Fruit fly (Drosophila melanogaster): Measurements from ENCODE around the gene I-t.

The I-t gene

dm6 chr3R:11688055-11688454, 15.8 kb upstream of the I-t start, which contains the start of gene CG6834 (continued):
- TF ChIP-seq bbx (GFP tag; IDR thresholded peaks at IDR 0.05; ENCODE audit: partially characterized antibody): no peak
- TF ChIP-seq CG17385 (GFP tag; optimal IDR thresholded peaks at IDR 0.05): no peak
- no peak for TF ChIP-seq pfk (GFP tag; optimal IDR thresholded peaks at IDR 0.05)
- no peak for TF ChIP-seq tin (GFP tag; optimal IDR thresholded peaks at IDR 0.05)
- TF ChIP-seq Nf-YB (GFP tag; optimal IDR thresholded peaks at IDR 0.05): no peak
- no peak for TF ChIP-seq CG5953 (GFP tag; IDR thresholded peaks at IDR 0.05)
- no peak for TF ChIP-seq Ada2b (GFP tag; IDR thresholded peaks at IDR 0.05)
- no peak for TF ChIP-seq CG3407 (GFP tag; optimal IDR thresholded peaks at IDR 0.05)
- no peak for TF ChIP-seq H15 (GFP tag; IDR thresholded peaks at IDR 0.05)
- TF ChIP-seq chif (GFP tag; optimal IDR thresholded peaks at IDR 0.05): no peak
- peak; percentile 66 for TF ChIP-seq salm (tag; optimal IDR thresholded peaks at IDR 0.05)
- peak; percentile 20 for TF ChIP-seq B-H2 (GFP tag; optimal IDR thresholded peaks at IDR 0.05)
- TF ChIP-seq maf-S (GFP tag; optimal IDR thresholded peaks at IDR 0.05): no peak
- TF ChIP-seq CG10565 (GFP tag; optimal IDR thresholded peaks at IDR 0.05): no peak
- TF ChIP-seq ssp (GFP tag; IDR thresholded peaks at IDR 0.05): no peak
- no peak for TF ChIP-seq onecut (GFP tag; IDR thresholded peaks at IDR 0.05)
- TF ChIP-seq CG9876 (GFP tag; optimal IDR thresholded peaks at IDR 0.05): no peak
- TF ChIP-seq CG15011 (GFP tag; optimal IDR thresholded peaks at IDR 0.05): no peak
- no peak for TF ChIP-seq bsh (GFP tag; optimal IDR thresholded peaks at IDR 0.05)
- peak; percentile 76 for TF ChIP-seq mirr (GFP tag; optimal IDR thresholded peaks at IDR 0.05)
- TF ChIP-seq CG34376 (GFP tag; optimal IDR thresholded peaks at IDR 0.05): peak; percentile 74
- no peak for TF ChIP-seq knrl (GFP tag; IDR thresholded peaks at IDR 0.05; ENCODE audit: partially characterized antibody)
- TF ChIP-seq ftz-f1 (GFP tag; optimal IDR thresholded peaks at IDR 0.05): no peak
- TF ChIP-seq Dll (GFP tag; IDR thresholded peaks at IDR 0.05; ENCODE audit: partially characterized antibody): no peak
- TF ChIP-seq CG31441 (GFP tag; IDR thresholded peaks at IDR 0.05): no peak
- TF ChIP-seq Side (GFP tag; optimal IDR thresholded peaks at IDR 0.05): no peak
- no peak for TF ChIP-seq CG2712 (tag; optimal IDR thresholded peaks at IDR 0.05)
- TF ChIP-seq emc (GFP tag; optimal IDR thresholded peaks at IDR 0.05): no peak
- TF ChIP-seq CG1832 (GFP tag; optimal IDR thresholded peaks at IDR 0.05): no peak
- no peak for TF ChIP-seq Kr (GFP tag; optimal IDR thresholded peaks at IDR 0.05)
- TF ChIP-seq CG8359 (GFP tag; optimal IDR thresholded peaks at IDR 0.05; ENCODE audit: borderline replicate concordance): no peak
- TF ChIP-seq Asciz (GFP tag; optimal IDR thresholded peaks at IDR 0.05): no peak
- no peak for TF ChIP-seq stwl (tag; optimal IDR thresholded peaks at IDR 0.05)
- TF ChIP-seq CG4282 (GFP tag; optimal IDR thresholded peaks at IDR 0.05): no peak
- TF ChIP-seq odd (GFP tag; optimal IDR thresholded peaks at IDR 0.05): peak; percentile 54
- no peak for TF ChIP-seq CG8478 (optimal IDR thresholded peaks at IDR 0.05)
- TF ChIP-seq CG32532 (GFP tag; IDR thresholded peaks at IDR 0.05): no peak
- TF ChIP-seq D19A (tag; optimal IDR thresholded peaks at IDR 0.05): no peak
- no peak for TF ChIP-seq CG14441 (GFP tag; IDR thresholded peaks at IDR 0.05)
- TF ChIP-seq CG6689 (GFP tag; IDR thresholded peaks at IDR 0.05): no peak
- no peak for TF ChIP-seq Neu2 (GFP tag; optimal IDR thresholded peaks at IDR 0.05; ENCODE audit: borderline replicate concordance)
- no peak for TF ChIP-seq CG4730 (GFP tag; IDR thresholded peaks at IDR 0.05)
- TF ChIP-seq Hsf (GFP tag; optimal IDR thresholded peaks at IDR 0.05): no peak
- TF ChIP-seq HmgD (GFP tag; optimal IDR thresholded peaks at IDR 0.05): no peak
- TF ChIP-seq Poxn (GFP tag; IDR thresholded peaks at IDR 0.05): no peak
- no peak for TF ChIP-seq Drgx (GFP tag; IDR thresholded peaks at IDR 0.05)
- TF ChIP-seq Dref (GFP tag; IDR thresholded peaks at IDR 0.05): no peak
- no peak for TF ChIP-seq gcm (GFP tag; optimal IDR thresholded peaks at IDR 0.05)
- TF ChIP-seq CG3847 (GFP tag; IDR thresholded peaks at IDR 0.05): no peak
- no peak for TF ChIP-seq CG17802 (tag; optimal IDR thresholded peaks at IDR 0.05)
- no peak for TF ChIP-seq CG15514 (GFP tag; optimal IDR thresholded peaks at IDR 0.05)
- no peak for TF ChIP-seq kah (GFP tag; optimal IDR thresholded peaks at IDR 0.05)
